Fruit fly (Drosophila melanogaster) whole organism, wandering third instar larva: ENCODE data around the gene CG7506.

ENCODE experiments used
- Abd-B ChIP-seq: fragments of >200 bp; optimal IDR thresholded peaks from 2 replicates; lab custom pipeline; 2017; ENCODE audit warnings: missing biosample characterization, missing genetic modification characterization
- CG32264 ChIP-seq: fragments of 200-800 bp; sonication (Bioruptor generic); optimal IDR thresholded peaks from 2 replicates; lab custom pipeline; 2016; ENCODE audit warnings: missing biosample characterization, missing genetic modification characterization
- CG9705 ChIP-seq: fragments of 200-800 bp; sonication (Bioruptor generic); optimal IDR thresholded peaks from 2 replicates; lab custom pipeline; 2018; ENCODE audit warnings: missing biosample characterization, mild to moderate bottlenecking, missing genetic modification characterization
- CrebA ChIP-seq: fragments of 200-800 bp; sonication (Bioruptor generic); optimal IDR thresholded peaks from 2 replicates; lab custom pipeline; 2016; ENCODE audit warnings: missing biosample characterization, mild to moderate bottlenecking, missing genetic modification characterization, borderline replicate concordance
- Dfd ChIP-seq: fragments of >200 bp; optimal IDR thresholded peaks from 2 replicates; lab custom pipeline; 2017; ENCODE audit warnings: missing biosample characterization, missing genetic modification characterization
- Dif ChIP-seq: fragments of 200-275, 200-300 bp; sonication (Bioruptor generic); optimal IDR thresholded peaks from 2 replicates; lab custom pipeline; 2018; ENCODE audit warnings: missing biosample characterization, missing genetic modification characterization; ENCODE audit not compliant: partially characterized antibody
- GATAd ChIP-seq: sonication (Bioruptor generic); optimal IDR thresholded peaks from 2 replicates; lab custom pipeline; 2016; ENCODE audit warnings: missing biosample characterization, missing genetic modification characterization
- HLH106 ChIP-seq: fragments of 200-800 bp; optimal IDR thresholded peaks from 3 replicates; lab custom pipeline; 2019; ENCODE audit warnings: missing biosample characterization, mild to moderate bottlenecking, missing genetic modification characterization, moderate library complexity
- Hnf4 ChIP-seq: fragments of 200-800 bp; sonication (Bioruptor generic); optimal IDR thresholded peaks from 2 replicates; lab custom pipeline; 2016; ENCODE audit warnings: missing biosample characterization, mild to moderate bottlenecking, missing genetic modification characterization
- Hr78 ChIP-seq: fragments of >200 bp; optimal IDR thresholded peaks from 2 replicates; lab custom pipeline; 2017; ENCODE audit warnings: missing biosample characterization, missing genetic modification characterization
- Hr83 ChIP-seq: fragments of 200-300 bp; sonication (Bioruptor generic); optimal IDR thresholded peaks from 2 replicates; lab custom pipeline; 2016; ENCODE audit warnings: missing biosample characterization, mild to moderate bottlenecking, missing genetic modification characterization, moderate library complexity; ENCODE audit not compliant: poor library complexity, severe bottlenecking
- Jra ChIP-seq: sonication (Bioruptor generic); optimal IDR thresholded peaks from 2 replicates; lab custom pipeline; 2016; ENCODE audit warnings: missing biosample characterization, missing genetic modification characterization
- Mio ChIP-seq: sonication (Bioruptor generic); optimal IDR thresholded peaks from 2 replicates; lab custom pipeline; 2016; ENCODE audit warnings: missing biosample characterization, missing genetic modification characterization
- Myc ChIP-seq: fragments of >200 bp; optimal IDR thresholded peaks from 2 replicates; lab custom pipeline; 2017
- N ChIP-seq: fragments of >200 bp; optimal IDR thresholded peaks from 2 replicates; lab custom pipeline; 2018; ENCODE audit warnings: missing biosample characterization, missing external identifiers, missing genetic modification characterization
- OdsH ChIP-seq: fragments of 200-800 bp; sonication (Bioruptor generic); optimal IDR thresholded peaks from 2 replicates; lab custom pipeline; 2016; ENCODE audit warnings: missing biosample characterization, mild to moderate bottlenecking, missing genetic modification characterization
- Rel ChIP-seq, 2 experiments: fragments of 200-800 bp; sonication (Bioruptor generic) in 1 of 2; optimal IDR thresholded peaks; 2 replicates in 1 of 2; 3 replicates in 1 of 2; lab custom pipeline; 2016 to 2019; ENCODE audit warnings: mild to moderate bottlenecking in 2 of 2, missing biosample characterization in 2 of 2, missing genetic modification characterization in 2 of 2, moderate library complexity in 1 of 2
- Sp1 ChIP-seq: fragments of 200-800 bp; sonication (Bioruptor generic); optimal IDR thresholded peaks from 3 replicates; lab custom pipeline; 2019; ENCODE audit warnings: missing biosample characterization, mild to moderate bottlenecking, missing genetic modification characterization, moderate library complexity
- Vsx2 ChIP-seq: fragments of 200-300, 225-300 bp; sonication (Bioruptor generic); optimal IDR thresholded peaks from 2 replicates; lab custom pipeline; 2018; ENCODE audit warnings: missing biosample characterization, missing genetic modification characterization; ENCODE audit not compliant: partially characterized antibody
- br ChIP-seq: fragments of 200-800 bp; sonication (Bioruptor generic); optimal IDR thresholded peaks from 2 replicates; lab custom pipeline; 2016; ENCODE audit warnings: missing biosample characterization, missing genetic modification characterization
- brk ChIP-seq: fragments of 200-800 bp; sonication (Bioruptor generic); optimal IDR thresholded peaks from 2 replicates; lab custom pipeline; 2016; ENCODE audit warnings: missing biosample characterization, mild to moderate bottlenecking, missing genetic modification characterization
- dl ChIP-seq, 2 experiments: fragments of 175-275, 200-275 bp in 1 of 2; fragments of 200-275 bp in 1 of 2; sonication (Bioruptor generic); optimal IDR thresholded peaks; lab custom pipeline; 2018; ENCODE audit warnings: mild to moderate bottlenecking in 2 of 2, missing biosample characterization in 2 of 2, missing genetic modification characterization in 2 of 2, moderate library complexity in 2 of 2; ENCODE audit not compliant: partially characterized antibody in 2 of 2, insufficient read depth in 1 of 2
- dmrt93B ChIP-seq: fragments of 200-800 bp; sonication (Bioruptor generic); optimal IDR thresholded peaks from 2 replicates; lab custom pipeline; 2018; ENCODE audit warnings: missing biosample characterization, mild to moderate bottlenecking, missing genetic modification characterization
- dsf ChIP-seq: sonication (Bioruptor generic); optimal IDR thresholded peaks from 2 replicates; lab custom pipeline; 2016; ENCODE audit warnings: missing biosample characterization, missing genetic modification characterization, borderline replicate concordance
- ey ChIP-seq: fragments of 200-800 bp; sonication (Bioruptor generic); optimal IDR thresholded peaks from 2 replicates; lab custom pipeline; 2016; ENCODE audit warnings: missing biosample characterization, missing genetic modification characterization
- foxo ChIP-seq, 2 experiments: fragments of 200-800 bp; sonication (Bioruptor generic); optimal IDR thresholded peaks; 2 replicates in 1 of 2; 3 replicates in 1 of 2; lab custom pipeline; 2016 to 2017; ENCODE audit warnings: missing biosample characterization in 2 of 2, missing genetic modification characterization in 2 of 2
- fru ChIP-seq: fragments of 200-800 bp; sonication (Bioruptor generic); optimal IDR thresholded peaks from 3 replicates; lab custom pipeline; 2016; ENCODE audit warnings: missing biosample characterization, mild to moderate bottlenecking, missing genetic modification characterization
- h ChIP-seq: fragments of 200-800 bp; sonication (Bioruptor generic); optimal IDR thresholded peaks from 3 replicates; lab custom pipeline; 2016; ENCODE audit warnings: missing biosample characterization, mild to moderate bottlenecking, missing genetic modification characterization
- jim ChIP-seq: fragments of 175-275, 200-325 bp; sonication (Bioruptor generic); optimal IDR thresholded peaks from 2 replicates; lab custom pipeline; 2016; ENCODE audit warnings: missing biosample characterization, mild to moderate bottlenecking, missing genetic modification characterization
- lola ChIP-seq: fragments of >200 bp; optimal IDR thresholded peaks from 2 replicates; lab custom pipeline; 2017; ENCODE audit warnings: missing biosample characterization, missing genetic modification characterization
- pan ChIP-seq: fragments of >200 bp; optimal IDR thresholded peaks from 2 replicates; lab custom pipeline; 2017
- psq ChIP-seq: fragments of 200-800 bp; sonication (Bioruptor generic); optimal IDR thresholded peaks from 3 replicates; lab custom pipeline; 2017; ENCODE audit warnings: missing biosample characterization, mild to moderate bottlenecking, missing genetic modification characterization, moderate library complexity
- rgr ChIP-seq: fragments of 200-800 bp; sonication (Bioruptor generic); optimal IDR thresholded peaks from 3 replicates; lab custom pipeline; 2016; ENCODE audit warnings: missing biosample characterization, mild to moderate bottlenecking, missing genetic modification characterization
- sage ChIP-seq: fragments of 200-800 bp; sonication (Bioruptor generic); optimal IDR thresholded peaks from 2 replicates; lab custom pipeline; 2016; ENCODE audit warnings: missing biosample characterization, mild to moderate bottlenecking, missing genetic modification characterization
- sv ChIP-seq: fragments of 200-800 bp; sonication (Bioruptor generic); optimal IDR thresholded peaks from 3 replicates; lab custom pipeline; 2016; ENCODE audit warnings: missing biosample characterization, missing genetic modification characterization
- tai ChIP-seq: sonication (Bioruptor generic); optimal IDR thresholded peaks from 2 replicates; lab custom pipeline; 2016; ENCODE audit warnings: missing biosample characterization, missing genetic modification characterization
- usp ChIP-seq: fragments of >200 bp; optimal IDR thresholded peaks from 2 replicates; lab custom pipeline; 2017; ENCODE audit warnings: missing biosample characterization, missing genetic modification characterization
- woc ChIP-seq: sonication (Bioruptor generic); optimal IDR thresholded peaks from 2 replicates; lab custom pipeline; 2016; ENCODE audit warnings: missing biosample characterization, mild to moderate bottlenecking, missing genetic modification characterization

Gene CG7506

dm6 chr3L:7603397-7603796, 38.1 kb downstream of the CG7506 start (continued):
- TF ChIP-seq lola (GFP tag; lab: Kevin White, UChicago): no peak
- TF ChIP-seq CG9705: no peak
- no peak for TF ChIP-seq woc (GFP tag; lab: Kevin White, UChicago)

- peak; percentile 54 for TF ChIP-seq woc (GFP tag; lab: Kevin White, UChicago)
- no peak for TF ChIP-seq lola (GFP tag; lab: Kevin White, UChicago)
- peak; percentile 24 for TF ChIP-seq CG9705
- peak; percentile 72 for TF ChIP-seq HLH106 (tag; lab: Kevin White, UChicago)
- no peak for TF ChIP-seq jim
- TF ChIP-seq h: peak; percentile 76
- peak; percentile 53 for TF ChIP-seq tai (GFP tag; lab: Kevin White, UChicago)
- no peak for TF ChIP-seq usp
- peak; percentile 58 for TF ChIP-seq psq
- peak; percentile 68 for TF ChIP-seq br (GFP tag; lab: Kevin White, UChicago)
- TF ChIP-seq Hnf4 (GFP tag; lab: Kevin White, UChicago): peak; percentile 55
- no peak for TF ChIP-seq dl (GFP tag; optimal IDR thresholded peaks at IDR 0.05; lab: Kevin White, UChicago; ENCODE audit: insufficient read depth in 1 of 2, partially characterized antibody in 2 of 2)
- no peak for TF ChIP-seq Vsx2 (GFP tag; lab: Kevin White, UChicago)
- peak; percentile 64 for TF ChIP-seq Sp1 (GFP tag; lab: Kevin White, UChicago)
- TF ChIP-seq Hr78 (GFP tag; lab: Kevin White, UChicago): no peak
- TF ChIP-seq GATAd: no peak
- TF ChIP-seq CG32264 (GFP tag; lab: Kevin White, UChicago): peak; percentile 23
- TF ChIP-seq dsf: no peak
- no peak for TF ChIP-seq pan
- no peak for TF ChIP-seq sv (GFP tag; lab: Kevin White, UChicago)
- peak in 1 of 2 experiments; percentile 76 for TF ChIP-seq foxo (GFP tag; optimal IDR thresholded peaks at IDR 0.05; lab: Kevin White, UChicago)
- TF ChIP-seq Abd-B (GFP tag; lab: Kevin White, UChicago): no peak
- no peak for TF ChIP-seq Dfd (GFP tag; lab: Kevin White, UChicago)
- peak; percentile 30 for TF ChIP-seq Jra (GFP tag; lab: Kevin White, UChicago)
- no peak for TF ChIP-seq Rel (GFP tag; optimal IDR thresholded peaks at IDR 0.05; lab: Kevin White, UChicago)
- TF ChIP-seq Rel (tag; optimal IDR thresholded peaks at IDR 0.05; lab: Kevin White, UChicago): no peak
- no peak for TF ChIP-seq Myc (lab: Kevin White, UChicago)
- TF ChIP-seq fru (GFP tag; lab: Kevin White, UChicago): peak; percentile 77
- peak; percentile 61 for TF ChIP-seq OdsH (GFP tag; lab: Kevin White, UChicago)
- TF ChIP-seq Mio (GFP tag; lab: Kevin White, UChicago): no peak
- peak; percentile 48 for TF ChIP-seq brk (GFP tag; lab: Kevin White, UChicago)
- no peak for TF ChIP-seq Hr83 (GFP tag; lab: Kevin White, UChicago)
- TF ChIP-seq dmrt93B (GFP tag; lab: Kevin White, UChicago): peak; percentile 32
- no peak for TF ChIP-seq Dif (GFP tag; lab: Kevin White, UChicago)
- TF ChIP-seq sage (GFP tag; lab: Kevin White, UChicago): peak; percentile 32
- peak; percentile 64 for TF ChIP-seq rgr
- no peak for TF ChIP-seq N
- TF ChIP-seq ey (GFP tag; lab: Kevin White, UChicago): peak; percentile 66
- no peak for TF ChIP-seq CrebA (GFP tag; lab: Kevin White, UChicago)
- TF ChIP-seq, all 38 proteins: peak for 19
These were observed 40.2 kb downstream of the CG7506 start for dm6 chr3L:7601122-7601841.
